Fruit fly (Drosophila melanogaster) whole organism, embryonic: ENCODE data around the gene CG31249.

Experiments used
- Bgb ChIP-seq: fragments of 200-800 bp; sonication (Bioruptor generic); IDR thresholded peaks from 2 replicates; pipeline ENCODE4 v1.3.6; 2022; ENCODE audit warnings: missing biosample characterization, missing genetic modification characterization; ENCODE audit not compliant: partially characterized antibody
- Blimp-1 ChIP-seq: fragments of 200-800 bp; sonication (Bioruptor generic); optimal IDR thresholded peaks from 3 replicates; lab custom pipeline; 2018; ENCODE audit warnings: missing biosample characterization, missing genetic modification characterization, mild to moderate bottlenecking, moderate library complexity, missing genetic modification reagents
- BtbVII ChIP-seq: fragments of 200-800 bp; sonication (Bioruptor generic); optimal IDR thresholded peaks from 3 replicates; lab custom pipeline; 2017; ENCODE audit warnings: missing biosample characterization, mild to moderate bottlenecking, missing genetic modification characterization
- CG10543 ChIP-seq: fragments of 200-800 bp; sonication (Bioruptor generic); optimal IDR thresholded peaks from 3 replicates; lab custom pipeline; 2017; ENCODE audit warnings: missing biosample characterization, mild to moderate bottlenecking, missing genetic modification characterization, moderate library complexity
- CG15073 ChIP-seq: fragments of 200-800 bp; sonication (Bioruptor generic); optimal IDR thresholded peaks from 2 replicates; lab custom pipeline; 2016; ENCODE audit warnings: missing biosample characterization, missing genetic modification characterization
- CG15269 ChIP-seq: fragments of 200-800 bp; sonication (Bioruptor generic); optimal IDR thresholded peaks from 2 replicates; lab custom pipeline; 2018; ENCODE audit warnings: missing biosample characterization, mild to moderate bottlenecking, missing genetic modification characterization, moderate library complexity
- CG16815 ChIP-seq: fragments of 200-800 bp; sonication (Bioruptor generic); optimal IDR thresholded peaks from 3 replicates; lab custom pipeline; 2017; ENCODE audit warnings: missing biosample characterization, mild to moderate bottlenecking, missing genetic modification characterization
- CG31365 ChIP-seq: fragments of 200-800 bp; sonication (Bioruptor generic); optimal IDR thresholded peaks from 2 replicates; lab custom pipeline; 2018; ENCODE audit warnings: missing biosample characterization, mild to moderate bottlenecking, missing genetic modification characterization
- CG32767 ChIP-seq: fragments of 200-800 bp; sonication (Bioruptor generic); IDR thresholded peaks from 2 replicates; pipeline ENCODE4 v1.3.6; 2022; ENCODE audit warnings: missing biosample characterization, missing genetic modification characterization
- CG33213 ChIP-seq: fragments of 200-800 bp; sonication (Bioruptor generic); optimal IDR thresholded peaks from 3 replicates; lab custom pipeline; 2016; ENCODE audit warnings: missing biosample characterization, missing genetic modification characterization
- CG3407 ChIP-seq: fragments of 200-800 bp; sonication (Bioruptor generic); optimal IDR thresholded peaks from 2 replicates; lab custom pipeline; 2018; ENCODE audit warnings: missing biosample characterization, mild to moderate bottlenecking, missing genetic modification characterization
- CG3847 ChIP-seq: fragments of 200-800 bp; sonication (Bioruptor generic); IDR thresholded peaks from 2 replicates; pipeline ENCODE4 v1.3.6; 2022; ENCODE audit warnings: missing biosample characterization, missing genetic modification characterization
- CG4730 ChIP-seq: fragments of 200-800 bp; sonication (Bioruptor generic); IDR thresholded peaks from 2 replicates; pipeline ENCODE4 v1.3.6; 2022; ENCODE audit warnings: missing biosample characterization, missing genetic modification characterization
- CG7786 ChIP-seq: fragments of 200-800 bp; sonication (Bioruptor generic); optimal IDR thresholded peaks from 2 replicates; lab custom pipeline; 2016; ENCODE audit warnings: missing biosample characterization, missing genetic modification characterization
- CG9609 ChIP-seq: fragments of 200-800 bp; sonication (Bioruptor generic); optimal IDR thresholded peaks from 3 replicates; lab custom pipeline; 2016; ENCODE audit warnings: missing biosample characterization, missing genetic modification characterization
- Dek ChIP-seq: fragments of 200-800 bp; sonication (Bioruptor generic); optimal IDR thresholded peaks from 3 replicates; lab custom pipeline; 2019; ENCODE audit warnings: missing biosample characterization, mild to moderate bottlenecking, missing genetic modification characterization, moderate library complexity
- Eip74EF ChIP-seq, 2 experiments: fragments of 200-800 bp in 1 of 2; fragments of >200 bp in 1 of 2; sonication (Bioruptor generic) in 1 of 2; optimal IDR thresholded peaks; 2 replicates each; lab custom pipeline; 2017 to 2019; ENCODE audit warnings: missing biosample characterization in 2 of 2, missing genetic modification characterization in 2 of 2, mild to moderate bottlenecking in 1 of 2, moderate library complexity in 1 of 2
- Hand ChIP-seq: fragments of 200-800 bp; sonication (Bioruptor generic); optimal IDR thresholded peaks from 2 replicates; lab custom pipeline; 2017; ENCODE audit warnings: mild to moderate bottlenecking, missing biosample characterization, missing genetic modification reagents, missing genetic modification characterization
- Kr ChIP-seq: fragments of 200-800 bp; sonication (Bioruptor generic); optimal IDR thresholded peaks from 2 replicates; lab custom pipeline; 2017; ENCODE audit warnings: missing biosample characterization, mild to moderate bottlenecking, missing genetic modification characterization
- Med ChIP-seq: fragments of 200-800 bp; sonication (Bioruptor generic); peaks from one replicate; lab custom pipeline; 2016; ENCODE audit warnings: missing biosample characterization, missing genetic modification characterization, mild to moderate bottlenecking, inconsistent platforms, moderate library complexity
- NK7.1 ChIP-seq: fragments of 200-800 bp; sonication (Bioruptor generic); optimal IDR thresholded peaks from 3 replicates; lab custom pipeline; 2016; ENCODE audit warnings: missing biosample characterization, missing genetic modification characterization
- Nf-YC ChIP-seq: fragments of 200-800 bp; optimal IDR thresholded peaks from 3 replicates; lab custom pipeline; 2019; ENCODE audit warnings: missing biosample characterization, mild to moderate bottlenecking, missing genetic modification characterization, moderate library complexity
- Oli ChIP-seq: fragments of 200-800 bp; sonication (Bioruptor generic); optimal IDR thresholded peaks from 2 replicates; lab custom pipeline; 2018; ENCODE audit warnings: missing biosample characterization, mild to moderate bottlenecking, missing genetic modification characterization, moderate library complexity
- Pdp1 ChIP-seq, 2 experiments: fragments of 200-800 bp; sonication (Bioruptor generic); optimal IDR thresholded peaks; 3 replicates each; lab custom pipeline; 2016; ENCODE audit warnings: missing biosample characterization in 2 of 2, missing genetic modification characterization in 2 of 2, mild to moderate bottlenecking in 1 of 2, moderate library complexity in 1 of 2
- Sry-δ ChIP-seq: fragments of 200-800 bp; sonication (Bioruptor generic); optimal IDR thresholded peaks from 2 replicates; lab custom pipeline; 2016; ENCODE audit warnings: missing biosample characterization, missing genetic modification characterization
- ab ChIP-seq: fragments of 200-800 bp; sonication (Bioruptor generic); optimal IDR thresholded peaks from 2 replicates; lab custom pipeline; 2016; ENCODE audit warnings: missing biosample characterization, missing genetic modification characterization
- ara ChIP-seq: fragments of 200-800 bp; sonication (Bioruptor generic); IDR thresholded peaks from 2 replicates; pipeline ENCODE4 v1.3.6; 2022; ENCODE audit warnings: missing biosample characterization, missing genetic modification characterization
- caup ChIP-seq: fragments of 200-800 bp; sonication (Bioruptor generic); optimal IDR thresholded peaks from 3 replicates; lab custom pipeline; 2017; ENCODE audit warnings: missing biosample characterization, mild to moderate bottlenecking, missing genetic modification characterization, moderate library complexity; ENCODE audit not compliant: severe bottlenecking
- cg ChIP-seq: fragments of 200-800 bp; sonication (Bioruptor generic); optimal IDR thresholded peaks from 3 replicates; lab custom pipeline; 2019; ENCODE audit warnings: missing biosample characterization, mild to moderate bottlenecking, missing genetic modification characterization, moderate library complexity
- chinmo ChIP-seq: fragments of 200-800 bp; sonication (Bioruptor generic); IDR thresholded peaks from 4 replicates; pipeline ENCODE4 v1.3.6; 2022; ENCODE audit warnings: missing biosample characterization, missing genetic modification characterization; ENCODE audit not compliant: partially characterized antibody
- crol ChIP-seq: fragments of 200-800 bp; sonication (Bioruptor generic); IDR thresholded peaks from 2 replicates; pipeline ENCODE4 v1.3.6; 2022; ENCODE audit warnings: missing biosample characterization, missing genetic modification characterization
- dan ChIP-seq: fragments of 200-800 bp; sonication (Bioruptor generic); IDR thresholded peaks from 2 replicates; pipeline ENCODE4 v1.3.6; 2022; ENCODE audit warnings: missing biosample characterization, missing genetic modification characterization
- danr ChIP-seq: fragments of 200-800 bp; sonication (Bioruptor generic); IDR thresholded peaks from 2 replicates; pipeline ENCODE4 v1.3.6; 2022; ENCODE audit warnings: missing biosample characterization, missing genetic modification characterization
- dimm ChIP-seq: fragments of 200-800 bp; sonication (Bioruptor generic); IDR thresholded peaks from 2 replicates; pipeline ENCODE4 v1.3.6; 2022; ENCODE audit warnings: missing biosample characterization, missing genetic modification characterization
- eyg ChIP-seq: fragments of 200-800 bp; sonication (Bioruptor generic); optimal IDR thresholded peaks from 3 replicates; lab custom pipeline; 2016; ENCODE audit warnings: missing biosample characterization, missing genetic modification characterization
- grn ChIP-seq: fragments of 200-800 bp; sonication (Bioruptor generic); optimal IDR thresholded peaks from 3 replicates; lab custom pipeline; 2017; ENCODE audit warnings: missing biosample characterization, missing genetic modification characterization
- jing ChIP-seq: fragments of 200-800 bp; sonication (Bioruptor generic); optimal IDR thresholded peaks from 2 replicates; lab custom pipeline; 2018; ENCODE audit warnings: missing biosample characterization, mild to moderate bottlenecking, missing genetic modification characterization
- kah ChIP-seq: fragments of 200-800 bp; sonication (Bioruptor generic); optimal IDR thresholded peaks from 2 replicates; lab custom pipeline; 2018; ENCODE audit warnings: missing biosample characterization, mild to moderate bottlenecking, missing genetic modification characterization
- oc ChIP-seq: fragments of 200-800 bp; sonication (Bioruptor generic); optimal IDR thresholded peaks from 2 replicates; lab custom pipeline; 2018; ENCODE audit warnings: missing biosample characterization, mild to moderate bottlenecking, missing genetic modification characterization, moderate library complexity
- peb ChIP-seq: fragments of 200-800 bp; sonication (Bioruptor generic); IDR thresholded peaks from 2 replicates; pipeline ENCODE4 v1.3.6; 2022; ENCODE audit warnings: missing biosample characterization, missing genetic modification characterization
- pita ChIP-seq: fragments of 200-800 bp; sonication (Bioruptor generic); optimal IDR thresholded peaks from 2 replicates; lab custom pipeline; 2017; ENCODE audit warnings: missing biosample characterization, mild to moderate bottlenecking, missing genetic modification characterization
- ranshi ChIP-seq: fragments of 200-800 bp; sonication (Bioruptor generic); IDR thresholded peaks from 2 replicates; pipeline ENCODE4 v1.3.6; 2022; ENCODE audit warnings: missing biosample characterization, missing genetic modification characterization
- sc ChIP-seq, 3 experiments: fragments of >200 bp in 2 of 3; fragments of 200-800 bp in 1 of 3; sonication (Bioruptor generic) in 1 of 3; optimal IDR thresholded peaks; 2 replicates in 2 of 3; 3 replicates in 1 of 3; lab custom pipeline; 2017; ENCODE audit warnings: mild to moderate bottlenecking in 1 of 3, missing biosample characterization in 1 of 3, missing genetic modification characterization in 1 of 3, missing genetic modification reagents in 1 of 3
- shn ChIP-seq: fragments of 200-800 bp; sonication (Bioruptor generic); optimal IDR thresholded peaks from 3 replicates; lab custom pipeline; 2016; ENCODE audit warnings: missing biosample characterization, missing genetic modification characterization
- tgo ChIP-seq: fragments of 200-800 bp; sonication (Bioruptor generic); IDR thresholded peaks from 3 replicates; pipeline ENCODE4 v1.3.6; 2022; ENCODE audit warnings: missing biosample characterization, missing genetic modification characterization
- vfl ChIP-seq: fragments of 200-800 bp; sonication (Bioruptor generic); optimal IDR thresholded peaks from 2 replicates; lab custom pipeline; 2016; ENCODE audit warnings: missing biosample characterization, missing genetic modification characterization
- zen2 ChIP-seq: fragments of 200-800 bp; sonication (Bioruptor generic); IDR thresholded peaks from 3 replicates; pipeline ENCODE4 v1.3.6; 2022; ENCODE audit warnings: missing biosample characterization, missing genetic modification characterization; ENCODE audit not compliant: partially characterized antibody
- zf30C ChIP-seq: fragments of 200-800 bp; sonication (Bioruptor generic); optimal IDR thresholded peaks from 3 replicates; lab custom pipeline; 2018; ENCODE audit warnings: missing biosample characterization, mild to moderate bottlenecking, missing genetic modification characterization

The CG31249 gene

DNA sequence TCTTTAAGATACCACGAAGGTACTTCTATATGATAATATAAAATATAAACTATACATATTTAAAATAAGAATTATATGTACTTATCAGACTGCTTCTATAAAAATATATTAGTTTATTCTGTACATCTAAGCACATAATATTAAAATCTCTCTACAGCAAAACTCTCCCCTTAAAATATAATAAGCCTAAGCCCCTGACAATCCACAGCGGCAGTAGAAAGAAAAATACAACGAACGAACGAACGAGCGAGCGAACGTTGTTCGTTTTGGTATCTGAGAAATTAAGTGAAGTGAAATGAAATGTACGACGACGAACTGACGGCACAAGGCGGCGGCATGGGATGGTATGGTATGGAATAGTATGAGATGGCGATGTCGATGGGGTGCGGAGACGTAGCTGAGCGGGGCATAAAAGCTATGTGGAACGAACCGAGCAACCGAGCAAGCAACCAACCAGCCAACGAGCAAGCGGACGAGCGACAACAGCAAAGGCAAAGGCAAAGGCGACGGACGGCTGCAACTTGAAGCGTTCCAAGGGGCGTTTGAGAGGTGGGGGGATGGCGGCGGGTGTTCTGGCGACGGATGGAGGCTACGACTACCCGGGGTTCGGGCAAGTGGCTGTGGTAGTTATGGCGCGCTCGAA, 13.7 kb upstream of the CG31249 start (continued):
- TF ChIP-seq CG3847 (GFP tag; lab: Robert Waterston, UW) (peak; percentile 99), dan (peak; percentile 53; the same call in 1 of the 2 replicates), CG32767 (GFP tag; lab: Robert Waterston, UW) (peak; percentile 98), CG10543 (GFP tag; lab: Kevin White, UChicago) (peak; percentile 100), zf30C (GFP tag; lab: Kevin White, UChicago) (no peak), grn (no peak), CG31365 (tag; lab: Kevin White, UChicago) (peak; percentile 63), shn (GFP tag; lab: Kevin White, UChicago) (peak; percentile 38), vfl (GFP tag; lab: Kevin White, UChicago) (peak; percentile 86), BtbVII (GFP tag; lab: Kevin White, UChicago) (peak; percentile 99), ab (peak; percentile 43), Eip74EF (GFP tag; optimal IDR thresholded peaks at IDR 0.05; lab: Kevin White, UChicago) (peak in 1 of 2 experiments; percentile 99), pita (GFP tag; lab: Kevin White, UChicago) (no peak), chinmo (GFP tag; lab: Robert Waterston, UW) (peak; percentile 99), Blimp-1 (peak; percentile 97), caup (peak; percentile 98), jing (GFP tag; lab: Kevin White, UChicago) (peak; percentile 84), Pdp1 (GFP tag; optimal IDR thresholded peaks at IDR 0.05; lab: Kevin White, UChicago) (peak; percentile 52 to 75), CG15073 (GFP tag; lab: Kevin White, UChicago) (peak; percentile 67), tgo (peak; percentile 99), oc (tag; lab: Kevin White, UChicago) (peak; percentile 98), CG9609 (GFP tag; lab: Kevin White, UChicago) (peak; percentile 65), zen2 (no peak), Kr (GFP tag; lab: Kevin White, UChicago) (peak; percentile 43), Nf-YC (tag; lab: Kevin White, UChicago) (peak; percentile 94), peb (GFP tag; lab: Robert Waterston, UW) (peak; percentile 96), Bgb (GFP tag; lab: Robert Waterston, UW) (peak; percentile 45; the same call in 1 of the 2 replicates), Med (GFP tag; lab: Kevin White, UChicago) (peak; percentile 93), Dek (tag; lab: Kevin White, UChicago) (peak; percentile 99), cg (GFP tag; lab: Kevin White, UChicago) (no peak), CG16815 (GFP tag; lab: Kevin White, UChicago) (peak; percentile 94), sc (optimal IDR thresholded peaks at IDR 0.05; lab: Kevin White, UChicago) (no peak), sc (GFP tag; optimal IDR thresholded peaks at IDR 0.05; lab: Kevin White, UChicago) (peak; percentile 96), Hand (GFP tag; lab: Kevin White, UChicago) (peak; percentile 99), ranshi (GFP tag; lab: Robert Waterston, UW) (peak; percentile 98), CG33213 (GFP tag; lab: Kevin White, UChicago) (peak; percentile 61), dimm (GFP tag; lab: Robert Waterston, UW) (peak; percentile 88), ara (GFP tag; lab: Robert Waterston, UW) (peak; percentile 96), CG15269 (tag; lab: Kevin White, UChicago) (peak; percentile 99), kah (GFP tag; lab: Kevin White, UChicago) (peak; percentile 96), crol (GFP tag; lab: Robert Waterston, UW) (peak; percentile 99), eyg (GFP tag; lab: Kevin White, UChicago) (peak; percentile 56), NK7.1 (peak; percentile 51), CG4730 (GFP tag; lab: Robert Waterston, UW) (peak; percentile 98), danr (peak; percentile 96), CG3407 (GFP tag; lab: Kevin White, UChicago) (peak; percentile 95), CG7786 (GFP tag; lab: Kevin White, UChicago) (peak; percentile 70), Oli (tag; lab: Kevin White, UChicago) (peak; percentile 99), Sry-δ (GFP tag; lab: Kevin White, UChicago) (no peak)
